Worm (Caenorhabditis elegans): ENCODE measurements around the gene F20A1.4.

ce11 chrV:7046005-7046404, 24.3 kb upstream of the F20A1.4 start, which contains the start of gene F20A1.2:
- TF ChIP-seq jun-1 (tag; optimal IDR thresholded peaks at IDR 0.05) (no peak), R02D3.7 (tag; optimal IDR thresholded peaks at IDR 0.05) (no peak), pha-4 (GFP tag; IDR thresholded peaks at IDR 0.05) (no peak), pha-4 (tag; optimal IDR thresholded peaks at IDR 0.05) (no peak)

All from whole organism, L4 larva.